Fruit fly (Drosophila melanogaster) whole organism, embryonic: ENCODE measurements around the gene Usp14.

Experiments used
- CG10274 ChIP-seq: fragments of 200-800 bp; sonication (Bioruptor generic); optimal IDR thresholded peaks from 3 replicates; lab custom pipeline; 2017; ENCODE audit warnings: missing biosample characterization, mild to moderate bottlenecking, missing genetic modification characterization
- CG10979 ChIP-seq: fragments of 200-800 bp; sonication (Bioruptor generic); optimal IDR thresholded peaks from 2 replicates; lab custom pipeline; 2018; ENCODE audit warnings: missing biosample characterization, mild to moderate bottlenecking, missing genetic modification characterization, moderate library complexity
- CG12104 ChIP-seq: fragments of 200-800 bp; sonication (Bioruptor generic); optimal IDR thresholded peaks from 3 replicates; lab custom pipeline; 2016; ENCODE audit warnings: missing biosample characterization, missing genetic modification characterization
- CG1233 ChIP-seq: fragments of 200-800 bp; sonication (Bioruptor generic); optimal IDR thresholded peaks from 4 replicates; lab custom pipeline; 2018; ENCODE audit warnings: missing biosample characterization, mild to moderate bottlenecking, missing genetic modification characterization
- CG12391 ChIP-seq: fragments of 200-800 bp; sonication (Bioruptor generic); optimal IDR thresholded peaks from 3 replicates; lab custom pipeline; 2018; ENCODE audit warnings: missing biosample characterization, mild to moderate bottlenecking, missing genetic modification characterization, moderate library complexity
- CG12659 ChIP-seq: fragments of 200-800 bp; sonication (Bioruptor generic); optimal IDR thresholded peaks from 3 replicates; lab custom pipeline; 2017; ENCODE audit warnings: mild to moderate bottlenecking, missing biosample characterization, missing genetic modification reagents, missing genetic modification characterization
- CG13424 ChIP-seq: fragments of 200-800 bp; sonication (Bioruptor generic); optimal IDR thresholded peaks from 2 replicates; lab custom pipeline; 2019; ENCODE audit warnings: missing biosample characterization, mild to moderate bottlenecking, missing genetic modification characterization, moderate library complexity
- CG15011 ChIP-seq: fragments of 200-800 bp; sonication (Bioruptor generic); optimal IDR thresholded peaks from 3 replicates; lab custom pipeline; 2018; ENCODE audit warnings: missing biosample characterization, mild to moderate bottlenecking, missing genetic modification characterization
- CG18262 ChIP-seq: fragments of 200-800 bp; optimal IDR thresholded peaks from 3 replicates; lab custom pipeline; 2019; ENCODE audit warnings: missing biosample characterization, mild to moderate bottlenecking, missing genetic modification characterization, moderate library complexity
- CG2129 ChIP-seq: fragments of 200-800 bp; sonication (Bioruptor generic); IDR thresholded peaks from 2 replicates; pipeline ENCODE4 v1.3.6; 2022; ENCODE audit warnings: missing biosample characterization, missing genetic modification characterization; ENCODE audit not compliant: partially characterized antibody
- CG4617 ChIP-seq: fragments of 200-800 bp; sonication (Bioruptor generic); optimal IDR thresholded peaks from 3 replicates; lab custom pipeline; 2016; ENCODE audit warnings: missing biosample characterization, missing genetic modification characterization, borderline replicate concordance
- CG4854 ChIP-seq: fragments of 200-800 bp; sonication (Bioruptor generic); optimal IDR thresholded peaks from 2 replicates; lab custom pipeline; 2016; ENCODE audit warnings: missing biosample characterization, missing genetic modification characterization, inconsistent platforms
- CG6689 ChIP-seq: fragments of 200-800 bp; sonication (Bioruptor generic); IDR thresholded peaks from 2 replicates; pipeline ENCODE4 v1.3.6; 2022; ENCODE audit warnings: missing biosample characterization, missing genetic modification characterization
- CG8478 ChIP-seq: fragments of >200 bp; optimal IDR thresholded peaks from 2 replicates; lab custom pipeline; 2018
- Fer2 ChIP-seq: fragments of 200-800 bp; sonication (Bioruptor generic); optimal IDR thresholded peaks from 2 replicates; lab custom pipeline; 2018; ENCODE audit warnings: missing biosample characterization, mild to moderate bottlenecking, missing genetic modification characterization, moderate library complexity
- MESR4 ChIP-seq: fragments of 200-800 bp; sonication (Bioruptor generic); optimal IDR thresholded peaks from 2 replicates; lab custom pipeline; 2018; ENCODE audit warnings: missing biosample characterization, mild to moderate bottlenecking, missing genetic modification characterization, moderate library complexity
- Nf-YB ChIP-seq: fragments of 200-800 bp; sonication (Bioruptor generic); optimal IDR thresholded peaks from 3 replicates; lab custom pipeline; 2019; ENCODE audit warnings: missing biosample characterization, mild to moderate bottlenecking, missing genetic modification characterization, moderate library complexity
- PHDP ChIP-seq: fragments of 200-800 bp; sonication (Bioruptor generic); optimal IDR thresholded peaks from 3 replicates; lab custom pipeline; 2018; ENCODE audit warnings: missing biosample characterization, mild to moderate bottlenecking, missing genetic modification characterization, moderate library complexity
- Pdp1 ChIP-seq, 2 experiments: fragments of 200-800 bp; sonication (Bioruptor generic); optimal IDR thresholded peaks; 3 replicates each; lab custom pipeline; 2016; ENCODE audit warnings: missing biosample characterization in 2 of 2, missing genetic modification characterization in 2 of 2, mild to moderate bottlenecking in 1 of 2, moderate library complexity in 1 of 2
- Rfx ChIP-seq: fragments of 200-800 bp; sonication (Bioruptor generic); IDR thresholded peaks from 2 replicates; pipeline ENCODE4 v1.3.6; 2022; ENCODE audit warnings: missing biosample characterization, missing genetic modification characterization
- Scr ChIP-seq: fragments of 200-800 bp; sonication (Bioruptor generic); IDR thresholded peaks from 2 replicates; pipeline ENCODE4 v1.3.6; 2022; ENCODE audit warnings: missing biosample characterization, missing genetic modification characterization; ENCODE audit not compliant: partially characterized antibody
- Trl ChIP-seq, 3 experiments: fragments of >200 bp in 2 of 3; fragments of 200-800 bp in 1 of 3; sonication (Bioruptor generic) in 1 of 3; optimal IDR thresholded peaks; 2 replicates in 1 of 3; 3 replicates in 2 of 3; lab custom pipeline; 2016 to 2017; ENCODE audit warnings: missing biosample characterization in 1 of 3, missing genetic modification characterization in 1 of 3
- YL-1 ChIP-seq: fragments of 200-800 bp; sonication (Bioruptor generic); optimal IDR thresholded peaks from 3 replicates; lab custom pipeline; 2017; ENCODE audit warnings: missing biosample characterization, mild to moderate bottlenecking, missing genetic modification characterization
- al ChIP-seq: fragments of 200-800 bp; sonication (Bioruptor generic); IDR thresholded peaks from 2 replicates; pipeline ENCODE4 v1.3.6; 2022; ENCODE audit warnings: missing biosample characterization, missing genetic modification characterization
- crc ChIP-seq: fragments of 200-800 bp; sonication (Bioruptor generic); optimal IDR thresholded peaks from 2 replicates; lab custom pipeline; 2016; ENCODE audit warnings: missing biosample characterization, missing genetic modification characterization
- ewg ChIP-seq: fragments of 200-800 bp; sonication (Bioruptor generic); optimal IDR thresholded peaks from 3 replicates; lab custom pipeline; 2017; ENCODE audit warnings: mild to moderate bottlenecking, missing biosample characterization, missing genetic modification reagents, missing genetic modification characterization
- fu2 ChIP-seq: fragments of 200-800 bp; sonication (Bioruptor generic); optimal IDR thresholded peaks from 2 replicates; lab custom pipeline; 2016; ENCODE audit warnings: missing biosample characterization, missing genetic modification characterization
- gce ChIP-seq: fragments of 200-800 bp; sonication (Bioruptor generic); IDR thresholded peaks from 3 replicates; pipeline ENCODE4 v1.3.6; 2022; ENCODE audit warnings: missing biosample characterization, missing genetic modification characterization
- gem ChIP-seq: fragments of 200-800 bp; sonication (Bioruptor generic); optimal IDR thresholded peaks from 2 replicates; lab custom pipeline; 2019; ENCODE audit warnings: missing biosample characterization, mild to moderate bottlenecking, missing genetic modification characterization, moderate library complexity
- gfzf ChIP-seq: fragments of 200-800 bp; sonication (Bioruptor generic); optimal IDR thresholded peaks from 2 replicates; lab custom pipeline; 2016; ENCODE audit warnings: missing biosample characterization, mild to moderate bottlenecking, missing genetic modification characterization, moderate library complexity
- inv ChIP-seq: fragments of 200-800 bp; sonication (Bioruptor generic); IDR thresholded peaks from 2 replicates; pipeline ENCODE4 v1.3.6; 2022; ENCODE audit warnings: missing biosample characterization, missing genetic modification characterization; ENCODE audit not compliant: partially characterized antibody
- lov ChIP-seq, 2 experiments: fragments of 200-800 bp in 1 of 2; fragments of >200 bp in 1 of 2; sonication (Bioruptor generic) in 1 of 2; IDR thresholded peaks in 1 of 2; optimal IDR thresholded peaks in 1 of 2; 2 replicates in 1 of 2; 3 replicates in 1 of 2; pipeline versions ENCODE4 v1.3.6 to Lab custom; 2017 to 2022; ENCODE audit warnings: missing biosample characterization in 1 of 2, missing genetic modification characterization in 1 of 2
- org-1 ChIP-seq: fragments of 200-800 bp; sonication (Bioruptor generic); optimal IDR thresholded peaks from 2 replicates; lab custom pipeline; 2017; ENCODE audit warnings: missing biosample characterization, missing genetic modification characterization
- phol ChIP-seq: fragments of 200-800 bp; sonication (Bioruptor generic); optimal IDR thresholded peaks from 3 replicates; lab custom pipeline; 2018; ENCODE audit warnings: missing biosample characterization, mild to moderate bottlenecking, missing genetic modification characterization, moderate library complexity
- psq ChIP-seq: fragments of 200-800 bp; sonication (Bioruptor generic); optimal IDR thresholded peaks from 2 replicates; lab custom pipeline; 2017; ENCODE audit warnings: missing biosample characterization, missing genetic modification characterization
- row ChIP-seq: fragments of 200-800 bp; sonication (Bioruptor generic); IDR thresholded peaks from 3 replicates; pipeline ENCODE4 v1.3.6; 2022; ENCODE audit warnings: missing biosample characterization, missing genetic modification characterization
- scrt ChIP-seq: fragments of 200-800 bp; sonication (Bioruptor generic); optimal IDR thresholded peaks from 2 replicates; lab custom pipeline; 2018; ENCODE audit warnings: missing biosample characterization, mild to moderate bottlenecking, missing genetic modification characterization, moderate library complexity
- sd ChIP-seq: fragments of 200-800 bp; sonication (Bioruptor generic); optimal IDR thresholded peaks from 3 replicates; lab custom pipeline; 2018; ENCODE audit warnings: missing biosample characterization, mild to moderate bottlenecking, missing genetic modification characterization, moderate library complexity
- sr ChIP-seq: fragments of 200-800 bp; sonication (Bioruptor generic); IDR thresholded peaks from 3 replicates; pipeline ENCODE4 v1.3.6; 2022; ENCODE audit warnings: missing biosample characterization, missing genetic modification characterization
- trem ChIP-seq: fragments of 200-800 bp; optimal IDR thresholded peaks from 3 replicates; lab custom pipeline; 2019; ENCODE audit warnings: missing biosample characterization, mild to moderate bottlenecking, missing genetic modification characterization, moderate library complexity
- trh ChIP-seq: fragments of 200-800 bp; sonication (Bioruptor generic); optimal IDR thresholded peaks from 2 replicates; lab custom pipeline; 2016; ENCODE audit warnings: missing biosample characterization, missing genetic modification characterization
- twi ChIP-seq: fragments of 200-800 bp; optimal IDR thresholded peaks from 2 replicates; lab custom pipeline; 2019; ENCODE audit warnings: missing biosample characterization, mild to moderate bottlenecking, missing genetic modification characterization, moderate library complexity
- wek ChIP-seq: fragments of 200-800 bp; sonication (Bioruptor generic); optimal IDR thresholded peaks from 3 replicates; lab custom pipeline; 2018; ENCODE audit warnings: missing biosample characterization, mild to moderate bottlenecking, missing genetic modification characterization, moderate library complexity

The Usp14 gene

dm6 chr2L:10333091-10333991, 19.1 kb upstream of the Usp14 start, which contains the start of gene GATAd (continued):
- TF ChIP-seq row (GFP tag; lab: Robert Waterston, UW) (peak; percentile 63; the same call in 2 of the 3 replicates), scrt (GFP tag; lab: Kevin White, UChicago) (no peak), trh (GFP tag; lab: Kevin White, UChicago) (no peak), gem (tag; lab: Kevin White, UChicago) (peak; percentile 26), CG4854 (GFP tag; lab: Kevin White, UChicago) (no peak), crc (GFP tag; lab: Kevin White, UChicago) (no peak), CG6689 (GFP tag; lab: Robert Waterston, UW) (peak; percentile 6; the same call in 1 of the 2 replicates), Trl (optimal IDR thresholded peaks at IDR 0.05; lab: Kevin White, UChicago) (no peak), Trl (GFP tag; optimal IDR thresholded peaks at IDR 0.05; lab: Kevin White, UChicago) (no peak)

- TF ChIP-seq phol (tag; lab: Kevin White, UChicago): peak; percentile 20
- TF ChIP-seq gce (GFP tag; lab: Robert Waterston, UW): no peak
- TF ChIP-seq PHDP: peak; percentile 43
- no peak for TF ChIP-seq Fer2
- no peak for TF ChIP-seq fu2
- no peak for TF ChIP-seq psq (GFP tag; lab: Kevin White, UChicago)
- peak; percentile 24 for TF ChIP-seq YL-1 (GFP tag; lab: Kevin White, UChicago)
- peak; percentile 62 for TF ChIP-seq row (GFP tag; lab: Robert Waterston, UW)
- TF ChIP-seq CG12659 (GFP tag; lab: Kevin White, UChicago): peak; percentile 29
- TF ChIP-seq CG12104 (GFP tag; lab: Kevin White, UChicago): no peak
- no peak for TF ChIP-seq lov (optimal IDR thresholded peaks at IDR 0.05; lab: Kevin White, UChicago)
- no peak for TF ChIP-seq lov (GFP tag; IDR thresholded peaks at IDR 0.05; lab: Robert Waterston, UW)
- no peak for TF ChIP-seq org-1 (GFP tag; lab: Kevin White, UChicago)
- TF ChIP-seq CG18262: peak; percentile 38
- no peak for TF ChIP-seq sd (tag; lab: Kevin White, UChicago)
- TF ChIP-seq MESR4 (GFP tag; lab: Kevin White, UChicago): peak; percentile 68
- peak; percentile 20 for TF ChIP-seq CG10979 (tag; lab: Kevin White, UChicago)
- no peak for TF ChIP-seq twi
- TF ChIP-seq CG8478 (lab: Kevin White, UChicago): no peak
- TF ChIP-seq gfzf (GFP tag; lab: Kevin White, UChicago): peak; percentile 59
- no peak for TF ChIP-seq CG15011 (GFP tag; lab: Kevin White, UChicago)
- peak; percentile 72 for TF ChIP-seq CG12391 (tag; lab: Kevin White, UChicago)
- no peak for TF ChIP-seq CG2129 (GFP tag; lab: Robert Waterston, UW)
- TF ChIP-seq CG1233 (GFP tag; lab: Kevin White, UChicago): no peak
- TF ChIP-seq ewg (GFP tag; lab: Kevin White, UChicago): peak; percentile 87
- no peak for TF ChIP-seq Rfx (GFP tag; lab: Robert Waterston, UW)
- peak; percentile 52 for TF ChIP-seq trem (tag; lab: Kevin White, UChicago)
- TF ChIP-seq Scr: no peak
- peak in 1 of 2 experiments; percentile 99 for TF ChIP-seq Pdp1 (GFP tag; optimal IDR thresholded peaks at IDR 0.05; lab: Kevin White, UChicago)
- peak; percentile 61 for TF ChIP-seq wek (GFP tag; lab: Kevin White, UChicago)
- TF ChIP-seq inv (GFP tag; lab: Robert Waterston, UW): no peak
- no peak for TF ChIP-seq sr
- TF ChIP-seq Nf-YB (GFP tag; lab: Kevin White, UChicago): peak; percentile 6
- no peak for TF ChIP-seq al
- peak; percentile 40 for TF ChIP-seq CG13424
- TF ChIP-seq CG10274 (GFP tag; lab: Kevin White, UChicago): no peak
- TF ChIP-seq CG4617 (GFP tag; lab: Kevin White, UChicago): peak; percentile 18
Measured at dm6 chr2L:10331066-10331847, 17.1 kb upstream of the Usp14 start, which contains the start of the genes Schip1 and Cox10. Schip1 (minus strand) TSS chr2L:10331116. Cox10 (plus strand) TSS chr2L:10331471.
